Worm (Caenorhabditis elegans): ENCODE results near the gene str-233.

ce11 chrV:16057010-16057463 is 47.6 kb upstream of the str-233 start, which contains the start of gene F14H3.5:
- no peak for TF ChIP-seq ama-1 (optimal IDR thresholded peaks at IDR 0.05)
- no peak for TF ChIP-seq flt-1 (GFP tag; IDR thresholded peaks at IDR 0.05)
- TF ChIP-seq ceh-13 (GFP tag; optimal IDR thresholded peaks at IDR 0.05) = no peak
- TF ChIP-seq B0310.2 (tag; optimal IDR thresholded peaks at IDR 0.05) = no peak
- TF ChIP-seq pes-1 (GFP tag; IDR thresholded peaks at IDR 0.05) = no peak
- no peak for TF ChIP-seq hmg-4 (GFP tag; optimal IDR thresholded peaks at IDR 0.05)
- TF ChIP-seq hnd-1 (tag; optimal IDR thresholded peaks at IDR 0.05) = no peak
- TF ChIP-seq aly-1 (tag; optimal IDR thresholded peaks at IDR 0.05) = no peak
- no peak for TF ChIP-seq ets-7 (tag; optimal IDR thresholded peaks at IDR 0.05)
- TF ChIP-seq tbx-37 (GFP tag; conservative IDR thresholded peaks at IDR 0.05) = no peak
- TF ChIP-seq tra-4 (tag; optimal IDR thresholded peaks at IDR 0.05) = no peak
- no peak for TF ChIP-seq hmbx-1 (tag; optimal IDR thresholded peaks at IDR 0.05)
- no peak for TF ChIP-seq F13C5.2 (tag; optimal IDR thresholded peaks at IDR 0.05)
- no peak for TF ChIP-seq ceh-36 (tag; optimal IDR thresholded peaks at IDR 0.05)

All from whole organism, early embryonic.